Worm (Caenorhabditis elegans) whole organism, midembryonic: ENCODE measurements around the gene efl-1.

Source experiments
- T22C8.4 ChIP-seq: fragments of 200-800 bp; sonication (Bioruptor generic); IDR thresholded peaks from 2 replicates; pipeline ENCODE4 v1.3.6; 2022; ENCODE audit warnings: missing genetic modification characterization, missing compliant biosample characterization
- cog-1 ChIP-seq: sonication (generic microtip); optimal IDR thresholded peaks from 2 replicates; lab custom pipeline; 2016; ENCODE audit warnings: missing genetic modification characterization, missing compliant biosample characterization
- flt-1 ChIP-seq: fragments of 200-800 bp; sonication (Bioruptor generic); IDR thresholded peaks from 2 replicates; pipeline ENCODE4 v1.3.6; 2022; ENCODE audit warnings: missing genetic modification characterization, missing compliant biosample characterization
- klf-2 ChIP-seq: fragments of 200-800 bp; sonication (Bioruptor generic); conservative IDR thresholded peaks from 2 replicates; pipeline ENCODE4 v1.3.6; 2022; ENCODE audit warnings: missing genetic modification reagents, missing genetic modification characterization, missing compliant biosample characterization
- med-1 ChIP-seq: sonication (generic microtip); optimal IDR thresholded peaks from 2 replicates; lab custom pipeline; 2017; ENCODE audit warnings: missing genetic modification characterization, mild to moderate bottlenecking, missing compliant biosample characterization, antibody characterized with exemption, missing genetic modification reagents; ENCODE audit not compliant: insufficient read depth
- ref-1 ChIP-seq: fragments of 200-800 bp; sonication (Bioruptor generic); conservative IDR thresholded peaks from 2 replicates; pipeline ENCODE4 v1.3.6; 2022; ENCODE audit warnings: missing genetic modification reagents, missing genetic modification characterization, missing compliant biosample characterization
- tab-1 ChIP-seq: fragments of 200-800 bp; sonication (Bioruptor generic); IDR thresholded peaks from 2 replicates; pipeline ENCODE4 v1.3.6; 2022; ENCODE audit warnings: missing genetic modification characterization, missing compliant biosample characterization
- ztf-23 ChIP-seq: fragments of 200-800 bp; sonication (Bioruptor generic); IDR thresholded peaks from 2 replicates; pipeline ENCODE4 v1.3.6; 2022; ENCODE audit warnings: missing genetic modification reagents, missing genetic modification characterization, missing compliant biosample characterization
- ztf-29 ChIP-seq: fragments of 200-800 bp; sonication (Bioruptor generic); IDR thresholded peaks from 2 replicates; pipeline ENCODE4 v1.3.6; 2022; ENCODE audit warnings: missing genetic modification reagents, missing genetic modification characterization, missing compliant biosample characterization

The efl-1 gene

DNA sequence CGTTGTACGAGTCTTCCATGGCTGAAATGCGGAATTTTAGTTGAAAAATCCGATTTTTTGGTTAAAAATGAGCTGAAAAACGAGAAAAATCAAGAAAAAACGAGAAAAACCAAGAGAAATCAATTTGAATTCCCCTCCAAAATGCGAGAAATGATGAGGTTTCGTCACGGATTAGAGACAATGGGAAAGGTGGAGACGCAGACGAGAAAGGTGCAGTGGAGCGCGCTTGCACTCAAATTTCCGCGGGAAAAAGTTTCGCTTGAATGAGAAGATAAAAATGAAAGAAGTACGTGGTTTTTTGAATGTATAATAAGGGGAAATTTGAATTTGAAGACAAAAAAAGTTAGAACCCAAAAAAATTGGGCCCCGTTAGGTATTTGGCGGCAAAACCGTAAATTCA, at the start of gene efl-1:
TSS of gene efl-1 (minus strand) at position 21 of the 400 bp plus-strand sequence.
- TF ChIP-seq tab-1 (GFP tag; lab: Robert Waterston, UW), result no peak
- peak; percentile 65; the same call in 1 of the 2 replicates for TF ChIP-seq ztf-23 (GFP tag; lab: Robert Waterston, UW)

- TF ChIP-seq klf-2 (GFP tag; lab: Robert Waterston, UW) (no peak), ref-1 (GFP tag; lab: Robert Waterston, UW) (no peak), cog-1 (tag; lab: Kevin White, UChicago) (no peak), T22C8.4 (no peak), tab-1 (GFP tag; lab: Robert Waterston, UW) (no peak), med-1 (no peak), ztf-23 (GFP tag; lab: Robert Waterston, UW) (no peak), flt-1 (GFP tag; lab: Robert Waterston, UW) (no peak), ztf-29 (GFP tag; lab: Robert Waterston, UW) (no peak)
Measured at ce11 chrV:17014050-17014449, 48.6 kb upstream of the efl-1 start, which contains the start of gene clc-13. Gene clc-13 (plus strand): TSS chrV:17014408.

- TF ChIP-seq ztf-23 (GFP tag; lab: Robert Waterston, UW) (no peak), klf-2 (GFP tag; lab: Robert Waterston, UW) (no peak), med-1 (no peak), ref-1 (GFP tag; lab: Robert Waterston, UW) (no peak), cog-1 (tag; lab: Kevin White, UChicago) (no peak), flt-1 (GFP tag; lab: Robert Waterston, UW) (no peak), tab-1 (GFP tag; lab: Robert Waterston, UW) (no peak), ztf-29 (GFP tag; lab: Robert Waterston, UW) (no peak), T22C8.4 (no peak)
Measured at ce11 chrV:17013232-17013631, 47.8 kb upstream of the efl-1 start, which contains the start of gene clec-241. Gene clec-241 (minus strand): TSS chrV:17013332.

DNA sequence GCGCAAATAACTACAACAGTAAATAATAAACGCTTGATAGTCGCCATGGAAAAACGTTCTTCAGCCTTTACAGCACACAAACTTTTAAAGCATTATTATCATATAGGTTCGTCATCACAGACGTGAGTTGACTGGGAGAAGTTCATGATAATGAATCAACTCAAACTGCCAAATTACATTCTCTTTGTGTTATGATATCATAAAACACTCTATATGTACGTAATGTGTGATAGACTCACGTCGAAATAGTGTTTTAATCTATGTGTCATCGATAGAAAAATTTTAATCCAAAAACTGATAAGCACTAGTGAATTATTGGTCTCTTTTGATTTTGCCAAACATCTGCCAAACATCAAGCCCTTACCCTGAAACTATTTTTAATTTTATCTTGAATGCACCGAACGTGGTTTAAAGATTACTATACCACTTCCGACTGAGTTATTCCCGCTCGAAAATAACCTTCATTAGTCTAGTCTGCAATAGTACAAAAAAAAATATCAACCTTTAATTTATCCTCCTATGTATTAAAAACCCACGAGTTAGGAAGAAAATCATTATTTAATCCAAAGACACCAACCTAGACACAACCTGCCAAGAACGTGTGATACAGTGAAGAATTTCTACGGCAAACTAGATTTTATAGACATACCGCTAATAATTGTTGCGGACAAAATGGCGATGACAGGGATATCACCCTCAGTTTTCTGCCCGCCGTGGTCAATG, 44.0 kb upstream of the efl-1 start, which contains the start of the genes clc-12 and clec-240:
TSS of gene clc-12 (minus strand) at position 47 of the 723 bp plus-strand sequence.
TSS of gene clec-240 (plus strand) at position 673 of the 723 bp plus-strand sequence.
- TF ChIP-seq ref-1 (GFP tag; lab: Robert Waterston, UW), result no peak
- TF ChIP-seq ztf-23 (GFP tag; lab: Robert Waterston, UW), result no peak
- TF ChIP-seq klf-2 (GFP tag; lab: Robert Waterston, UW), result no peak
- no peak for TF ChIP-seq ztf-29 (GFP tag; lab: Robert Waterston, UW)
- no peak for TF ChIP-seq flt-1 (GFP tag; lab: Robert Waterston, UW)
- no peak for TF ChIP-seq cog-1 (tag; lab: Kevin White, UChicago)
- no peak for TF ChIP-seq tab-1 (GFP tag; lab: Robert Waterston, UW)
- TF ChIP-seq T22C8.4, result no peak
- TF ChIP-seq med-1, result no peak

DNA sequence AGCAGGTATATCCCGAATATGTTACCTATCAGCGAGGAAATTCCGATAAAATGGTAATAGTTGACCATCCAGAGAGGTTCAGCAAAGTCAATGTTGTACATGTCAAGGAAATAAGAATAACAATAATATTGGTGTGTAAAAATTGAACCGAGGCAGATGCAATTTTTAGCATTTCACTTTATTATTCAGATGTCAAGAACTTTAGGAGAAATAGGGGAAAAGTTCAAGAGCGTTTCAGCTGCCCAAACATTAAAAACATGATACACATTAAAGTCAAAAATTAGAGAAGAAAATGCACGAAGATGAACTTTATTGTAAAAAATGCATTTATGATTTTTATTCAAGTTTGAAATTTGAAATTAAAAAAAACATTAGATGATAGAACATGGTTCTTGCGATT, 42.8 kb upstream of the efl-1 start, which contains the start of gene sri-69:
TSS of gene sri-69 (minus strand) at position 101 of the 400 bp plus-strand sequence.
- TF ChIP-seq flt-1 (GFP tag; lab: Robert Waterston, UW) (no peak), klf-2 (GFP tag; lab: Robert Waterston, UW) (no peak), ref-1 (GFP tag; lab: Robert Waterston, UW) (no peak), ztf-29 (GFP tag; lab: Robert Waterston, UW) (no peak), ztf-23 (GFP tag; lab: Robert Waterston, UW) (no peak), tab-1 (GFP tag; lab: Robert Waterston, UW) (no peak), cog-1 (tag; lab: Kevin White, UChicago) (no peak), med-1 (no peak), T22C8.4 (no peak)

DNA sequence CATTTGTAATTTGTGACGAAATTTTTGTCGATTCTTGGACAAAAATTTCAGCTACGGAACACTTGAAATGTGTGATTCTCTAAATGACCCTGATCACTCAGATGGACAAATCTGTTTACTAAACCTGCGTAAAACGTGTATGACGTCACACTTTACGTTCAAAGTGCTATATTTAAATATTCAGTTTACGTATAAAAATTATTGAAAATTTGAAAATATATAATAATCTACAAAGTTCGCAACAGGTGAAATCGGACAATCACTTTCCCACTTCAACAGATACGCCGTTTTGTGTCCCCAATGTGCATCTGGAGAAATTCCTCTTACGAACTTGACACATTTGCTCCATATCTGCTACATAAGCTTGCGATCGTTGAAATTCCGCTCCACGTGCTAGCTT, 39.7 kb upstream of the efl-1 start, which contains the start of gene srh-131:
TSS of gene srh-131 (plus strand) at position 301 of the 400 bp plus-strand sequence.
- TF ChIP-seq ztf-23 (GFP tag; lab: Robert Waterston, UW), result no peak
- no peak for TF ChIP-seq cog-1 (tag; lab: Kevin White, UChicago)
- no peak for TF ChIP-seq ref-1 (GFP tag; lab: Robert Waterston, UW)
- TF ChIP-seq klf-2 (GFP tag; lab: Robert Waterston, UW), result no peak

DNA sequence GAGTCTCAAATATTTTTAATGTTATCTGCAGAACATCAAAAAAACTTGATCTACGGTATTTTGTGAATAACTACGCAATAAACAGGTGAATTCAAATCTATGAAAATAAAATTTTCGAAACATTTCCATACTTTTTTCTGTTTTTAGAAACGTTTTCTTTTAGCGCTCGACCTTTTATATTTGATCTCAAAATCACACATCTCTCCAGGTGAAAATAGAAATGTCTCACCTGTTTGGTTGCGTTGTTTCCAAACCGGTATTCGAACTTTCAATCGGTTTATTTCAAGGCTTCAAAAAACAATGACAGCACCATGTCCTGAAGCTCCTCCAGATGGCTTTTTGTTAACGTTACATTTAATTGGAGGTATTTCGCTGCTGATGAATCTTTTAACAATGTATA, 35.7 kb upstream of the efl-1 start, which contains the start of gene sri-9:
TSS of gene sri-9 (plus strand) at position 301 of the 400 bp plus-strand sequence.
- TF ChIP-seq ref-1 (GFP tag; lab: Robert Waterston, UW), result no peak
- TF ChIP-seq klf-2 (GFP tag; lab: Robert Waterston, UW), result no peak
- no peak for TF ChIP-seq T22C8.4
- no peak for TF ChIP-seq med-1
- TF ChIP-seq cog-1 (tag; lab: Kevin White, UChicago), result no peak
- TF ChIP-seq flt-1 (GFP tag; lab: Robert Waterston, UW), result no peak
- TF ChIP-seq ztf-23 (GFP tag; lab: Robert Waterston, UW), result no peak
- TF ChIP-seq tab-1 (GFP tag; lab: Robert Waterston, UW), result no peak
- no peak for TF ChIP-seq ztf-29 (GFP tag; lab: Robert Waterston, UW)

ce11 chrV:17000635-17001034, 35.2 kb upstream of the efl-1 start:
- no peak for TF ChIP-seq ref-1 (GFP tag; lab: Robert Waterston, UW)
- no peak for TF ChIP-seq klf-2 (GFP tag; lab: Robert Waterston, UW)
- TF ChIP-seq cog-1 (tag; lab: Kevin White, UChicago), result no peak
- TF ChIP-seq med-1, result no peak
- no peak for TF ChIP-seq tab-1 (GFP tag; lab: Robert Waterston, UW)
- no peak for TF ChIP-seq ztf-29 (GFP tag; lab: Robert Waterston, UW)
- no peak for TF ChIP-seq ztf-23 (GFP tag; lab: Robert Waterston, UW)
- TF ChIP-seq flt-1 (GFP tag; lab: Robert Waterston, UW), result no peak

DNA sequence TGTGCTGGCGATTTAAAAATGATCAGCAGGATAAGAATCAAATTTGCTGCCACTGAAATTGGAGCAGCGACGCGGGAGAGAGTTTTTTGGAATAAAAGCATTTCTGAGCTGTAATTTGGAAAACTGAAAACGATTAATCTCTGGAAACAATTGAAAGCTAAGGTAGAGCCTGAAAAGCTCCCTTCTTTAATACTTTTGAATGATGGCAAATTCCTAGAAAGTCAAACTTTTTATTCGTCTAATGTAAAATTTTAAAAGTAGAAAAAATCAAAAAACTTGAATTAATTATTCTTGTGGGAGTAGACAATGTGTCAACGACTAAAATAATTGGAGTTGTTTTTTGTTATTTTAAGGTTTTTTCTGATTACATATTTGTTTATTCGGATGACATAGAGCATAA, 34.7 kb upstream of the efl-1 start, which contains the start of gene str-217:
TSS of gene str-217 (minus strand) at position 101 of the 400 bp plus-strand sequence.
- no peak for TF ChIP-seq T22C8.4
- no peak for TF ChIP-seq ref-1 (GFP tag; lab: Robert Waterston, UW)
